Fruit fly (Drosophila melanogaster): ENCODE results near the gene FER.

The FER gene

DNA sequence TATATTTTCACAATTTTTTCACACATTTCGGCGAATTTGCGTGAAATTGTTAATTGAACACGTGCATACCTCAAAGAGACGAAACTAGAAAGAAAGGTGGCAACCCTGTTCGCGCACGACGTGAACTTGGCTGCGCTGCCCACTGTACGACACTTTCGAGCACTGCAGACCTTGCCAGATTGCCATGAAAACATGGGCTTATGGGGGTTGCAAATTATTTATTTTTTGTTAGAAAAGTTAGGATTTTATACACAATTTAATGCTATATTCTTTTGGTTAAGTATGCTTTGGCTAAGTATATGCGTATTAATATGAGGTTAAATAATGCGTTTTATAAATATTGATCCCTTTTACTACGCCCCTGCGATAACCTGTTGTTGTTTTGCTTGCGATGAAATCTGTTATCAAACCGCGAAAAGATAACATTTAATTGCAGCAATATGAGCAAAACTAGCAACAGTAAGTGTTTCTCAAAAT is 6.8 kb upstream of the FER start, which contains the start of the genes RpL34b and CG8132 (continued):
- TF ChIP-seq kay (GFP tag; optimal IDR thresholded peaks at IDR 0.05) (peak; percentile 92), YL-1 (GFP tag; optimal IDR thresholded peaks at IDR 0.05) (peak; percentile 100), onecut (GFP tag; IDR thresholded peaks at IDR 0.05) (peak; percentile 88), Hmr (GFP tag; optimal IDR thresholded peaks at IDR 0.05) (peak; percentile 98), Pdp1 (GFP tag; optimal IDR thresholded peaks at IDR 0.05) (peak; percentile 94 to 97), gt (GFP tag; IDR thresholded peaks at IDR 0.05) (peak; percentile 93), CG12071 (GFP tag; optimal IDR thresholded peaks at IDR 0.05) (peak; percentile 91), CG31441 (GFP tag; IDR thresholded peaks at IDR 0.05) (peak; percentile 94), Hr78 (GFP tag; optimal IDR thresholded peaks at IDR 0.05) (no peak), lilli (GFP tag; optimal IDR thresholded peaks at IDR 0.05) (peak; percentile 97), Deaf1 (tag; optimal IDR thresholded peaks at IDR 0.05) (peak; percentile 75), CG6689 (GFP tag; IDR thresholded peaks at IDR 0.05) (peak; percentile 94), al (GFP tag; IDR thresholded peaks at IDR 0.05) (peak; percentile 93), az2 (GFP tag; optimal IDR thresholded peaks at IDR 0.05) (peak; percentile 94), CG6654 (GFP tag; optimal IDR thresholded peaks at IDR 0.05) (peak; percentile 71), Bdp1 (GFP tag; optimal IDR thresholded peaks at IDR 0.05) (peak; percentile 92), Elba2 (GFP tag; optimal IDR thresholded peaks at IDR 0.05) (peak; percentile 88), TFAM (GFP tag; optimal IDR thresholded peaks at IDR 0.05) (peak; percentile 17), ham (GFP tag; IDR thresholded peaks at IDR 0.05) (peak; percentile 94), usp (GFP tag; optimal IDR thresholded peaks at IDR 0.05) (no peak), Xbp1 (GFP tag; optimal IDR thresholded peaks at IDR 0.05) (peak; percentile 97), NfI (GFP tag; optimal IDR thresholded peaks at IDR 0.05) (peak; percentile 98), CG30403 (GFP tag; optimal IDR thresholded peaks at IDR 0.05) (peak; percentile 98), Sry-δ (GFP tag; optimal IDR thresholded peaks at IDR 0.05) (peak; percentile 78), trem (tag; optimal IDR thresholded peaks at IDR 0.05) (peak; percentile 95), hbn (GFP tag; IDR thresholded peaks at IDR 0.05; ENCODE audit: partially characterized antibody) (no peak), CG4360 (GFP tag; IDR thresholded peaks at IDR 0.05) (peak; percentile 83), unc-4 (GFP tag; IDR thresholded peaks at IDR 0.05; ENCODE audit: partially characterized antibody) (peak; percentile 30; the same call in 1 of the 2 replicates), CG15269 (tag; optimal IDR thresholded peaks at IDR 0.05) (peak; percentile 95), CG13287 (GFP tag; IDR thresholded peaks at IDR 0.05; ENCODE audit: partially characterized antibody) (peak; percentile 46), CG7839 (tag; optimal IDR thresholded peaks at IDR 0.05) (peak; percentile 94), Asciz (GFP tag; optimal IDR thresholded peaks at IDR 0.05) (peak; percentile 83), CG12942 (GFP tag; optimal IDR thresholded peaks at IDR 0.05) (peak; percentile 97), CG6254 (GFP tag; optimal IDR thresholded peaks at IDR 0.05) (peak; percentile 79), CG6683 (GFP tag; optimal IDR thresholded peaks at IDR 0.05) (peak; percentile 90), crc (GFP tag; optimal IDR thresholded peaks at IDR 0.05) (peak; percentile 85), CG3847 (GFP tag; IDR thresholded peaks at IDR 0.05) (peak; percentile 99), CG1529 (GFP tag; optimal IDR thresholded peaks at IDR 0.05) (peak; percentile 90), CG4854 (GFP tag; optimal IDR thresholded peaks at IDR 0.05) (peak; percentile 95), Nf-YC (tag; optimal IDR thresholded peaks at IDR 0.05) (peak; percentile 91), D (optimal IDR thresholded peaks at IDR 0.05) (no peak), D (GFP tag; optimal IDR thresholded peaks at IDR 0.05) (peak; percentile 83), B-H2 (GFP tag; optimal IDR thresholded peaks at IDR 0.05) (peak; percentile 99), twi (tag; optimal IDR thresholded peaks at IDR 0.05) (peak; percentile 92), vvl (GFP tag; IDR thresholded peaks at IDR 0.05) (peak; percentile 98), fd102C (GFP tag; optimal IDR thresholded peaks at IDR 0.05) (peak; percentile 91), Sry-β (GFP tag; optimal IDR thresholded peaks at IDR 0.05) (peak; percentile 57), eyg (GFP tag; optimal IDR thresholded peaks at IDR 0.05) (peak; percentile 78), CG6272 (GFP tag; IDR thresholded peaks at IDR 0.05) (peak; percentile 94), Sin3A (optimal IDR thresholded peaks at IDR 0.05) (peak; percentile 88), Sox102F (GFP tag; optimal IDR thresholded peaks at IDR 0.05) (peak; percentile 94)

Measured in whole organism, embryonic.